Fruit fly (Drosophila melanogaster): ENCODE results near the gene GNBP3.

Gene GNBP3

DNA sequence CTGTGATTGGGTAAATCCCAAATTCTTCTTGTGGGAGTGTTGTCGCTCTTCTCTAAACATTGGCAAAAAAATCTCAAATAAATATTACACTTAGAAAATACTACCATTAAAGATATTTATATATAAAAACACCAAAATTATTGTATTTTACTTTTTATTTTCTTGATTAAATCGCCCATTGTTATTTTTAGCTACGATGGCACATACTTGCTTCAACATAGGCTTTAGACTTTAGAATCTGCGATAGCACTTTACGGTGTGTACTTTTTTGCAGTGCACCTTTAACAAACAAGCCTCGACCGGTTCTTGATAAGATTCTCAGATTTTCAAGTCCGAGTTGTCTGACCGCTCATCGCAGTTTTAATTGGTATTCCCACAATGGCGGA is at the start of gene GNBP3:
Gene GNBP3, plus strand, starts transcription at position 374 of the 386 bp plus-strand sequence.
- TF ChIP-seq CG8478 (optimal IDR thresholded peaks at IDR 0.05) = no peak

dm6 chr3L:8905100-8905499 is 49.7 kb upstream of the GNBP3 start, which contains the start of gene TrpA1:
TSS of gene TrpA1 (minus strand) at chr3L:8905200.
- TF ChIP-seq CTCF (optimal IDR thresholded peaks at IDR 0.05) = no peak
- TF ChIP-seq CG8478 (optimal IDR thresholded peaks at IDR 0.05) = no peak

- TF ChIP-seq CTCF (optimal IDR thresholded peaks at IDR 0.05) (no peak), CG8478 (optimal IDR thresholded peaks at IDR 0.05) (no peak)
Measured at dm6 chr3L:8912332-8912731, 42.5 kb upstream of the GNBP3 start, which contains the start of the genes Tsp66E and mfr. TSS of gene Tsp66E (plus strand) at chr3L:8912499. TSS of gene mfr (minus strand) at chr3L:8912671.

dm6 chr3L:8913537-8914108 is 41.2 kb upstream of the GNBP3 start:
- TF ChIP-seq CTCF (optimal IDR thresholded peaks at IDR 0.05) (no peak), CG8478 (optimal IDR thresholded peaks at IDR 0.05) (no peak)

dm6 chr3L:8919678-8920077 is 35.1 kb upstream of the GNBP3 start:
- TF ChIP-seq CTCF (optimal IDR thresholded peaks at IDR 0.05) (no peak), CG8478 (optimal IDR thresholded peaks at IDR 0.05) (no peak)

DNA sequence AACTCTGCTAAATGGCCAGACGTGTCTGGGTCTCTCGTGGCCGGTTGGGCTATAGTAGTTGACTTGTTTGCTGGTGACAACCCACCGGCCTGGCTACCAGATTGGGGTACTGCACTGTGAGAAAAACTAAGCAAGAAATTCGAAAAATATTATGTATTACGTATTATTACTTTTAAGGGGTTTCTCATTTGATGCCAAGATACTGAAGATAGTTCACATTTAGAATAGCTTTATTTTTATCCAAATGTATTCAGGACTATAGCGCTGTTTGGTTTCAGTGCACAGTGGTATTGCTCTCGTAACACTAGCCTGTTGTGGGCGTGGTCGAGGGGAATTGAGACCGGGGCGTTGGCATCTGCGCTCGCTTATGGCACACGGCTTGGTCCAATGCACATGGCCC is 34.1 kb upstream of the GNBP3 start:
- TF ChIP-seq CTCF (optimal IDR thresholded peaks at IDR 0.05) (no peak), CG8478 (optimal IDR thresholded peaks at IDR 0.05) (no peak)

DNA sequence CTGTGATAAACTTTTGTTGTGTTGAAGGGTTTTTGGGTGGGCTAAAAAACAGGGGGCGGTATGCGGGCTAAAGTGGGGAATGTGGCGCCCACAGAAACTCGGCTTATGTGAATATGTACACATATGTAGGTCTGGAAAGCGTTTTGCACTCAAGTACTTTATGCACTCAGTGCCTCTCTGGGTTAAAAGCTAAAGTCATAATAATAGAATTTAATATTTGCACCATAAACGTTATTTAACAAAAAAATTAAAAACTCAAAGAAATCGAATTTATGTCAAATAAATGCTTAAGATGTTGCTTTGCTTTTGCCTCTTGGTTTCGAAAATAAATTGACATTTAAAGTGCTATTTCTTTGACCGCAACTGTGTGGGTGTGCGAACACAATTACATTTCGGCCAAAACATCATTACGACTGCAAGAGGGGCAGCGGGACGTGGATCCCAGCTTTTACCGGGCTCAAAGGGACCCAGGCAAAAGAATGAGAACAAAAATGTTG is 30.4 kb upstream of the GNBP3 start:
- TF ChIP-seq CTCF (optimal IDR thresholded peaks at IDR 0.05) = no peak
- TF ChIP-seq CG8478 (optimal IDR thresholded peaks at IDR 0.05) = no peak

DNA sequence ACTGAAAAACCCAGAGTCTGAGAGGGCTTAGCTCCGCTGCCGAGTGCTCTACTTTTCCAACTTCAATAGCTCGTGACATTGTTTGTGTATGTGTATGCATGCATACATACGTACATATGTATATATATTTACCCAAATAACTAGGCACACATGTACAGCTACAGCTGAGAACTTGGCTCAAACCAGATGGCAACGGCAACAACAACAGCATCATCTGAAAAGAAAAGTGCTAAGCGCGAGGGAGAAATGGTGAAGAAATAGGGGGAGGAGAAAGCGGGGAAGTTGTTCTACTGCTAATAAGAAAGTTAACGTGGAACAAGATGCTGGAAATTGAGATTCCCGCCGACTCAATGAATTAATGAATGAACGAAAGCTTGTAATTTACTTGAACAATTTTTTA is 29.8 kb upstream of the GNBP3 start:
- TF ChIP-seq CG8478 (optimal IDR thresholded peaks at IDR 0.05) (no peak), CTCF (optimal IDR thresholded peaks at IDR 0.05) (no peak)

DNA sequence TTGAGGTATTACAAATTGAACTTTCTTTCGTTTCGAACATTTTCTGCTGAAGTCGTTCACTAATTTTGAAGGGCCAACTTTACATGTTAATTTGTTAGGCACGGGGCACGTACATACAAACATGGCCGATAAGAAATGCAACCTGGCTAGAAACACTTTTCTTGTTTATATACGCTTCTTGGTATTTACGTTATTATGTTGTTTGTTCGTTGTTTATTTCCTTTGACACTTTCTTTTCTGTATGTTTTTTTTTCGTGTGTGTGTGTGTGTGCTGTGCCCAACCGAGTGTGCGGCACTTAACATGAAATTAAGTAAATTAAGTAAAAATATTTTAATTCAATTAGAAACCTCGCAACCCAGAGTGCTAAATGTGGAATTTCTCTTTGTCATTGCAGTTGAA is 29.1 kb upstream of the GNBP3 start:
- no peak for TF ChIP-seq CG8478 (optimal IDR thresholded peaks at IDR 0.05)
- no peak for TF ChIP-seq CTCF (optimal IDR thresholded peaks at IDR 0.05)

dm6 chr3L:8929527-8929926 is 25.3 kb upstream of the GNBP3 start:
- TF ChIP-seq CTCF (optimal IDR thresholded peaks at IDR 0.05) = no peak
- no peak for TF ChIP-seq CG8478 (optimal IDR thresholded peaks at IDR 0.05)

dm6 chr3L:8931916-8932315 is 22.9 kb upstream of the GNBP3 start:
- no peak for TF ChIP-seq CTCF (optimal IDR thresholded peaks at IDR 0.05)
- no peak for TF ChIP-seq CG8478 (optimal IDR thresholded peaks at IDR 0.05)

dm6 chr3L:8939654-8940053 is 15.2 kb upstream of the GNBP3 start:
- no peak for TF ChIP-seq CTCF (optimal IDR thresholded peaks at IDR 0.05)
- TF ChIP-seq CG8478 (optimal IDR thresholded peaks at IDR 0.05) = no peak

dm6 chr3L:8947848-8948494 is 6.8 kb upstream of the GNBP3 start:
- no peak for TF ChIP-seq CG8478 (optimal IDR thresholded peaks at IDR 0.05)
- no peak for TF ChIP-seq CTCF (optimal IDR thresholded peaks at IDR 0.05)

DNA sequence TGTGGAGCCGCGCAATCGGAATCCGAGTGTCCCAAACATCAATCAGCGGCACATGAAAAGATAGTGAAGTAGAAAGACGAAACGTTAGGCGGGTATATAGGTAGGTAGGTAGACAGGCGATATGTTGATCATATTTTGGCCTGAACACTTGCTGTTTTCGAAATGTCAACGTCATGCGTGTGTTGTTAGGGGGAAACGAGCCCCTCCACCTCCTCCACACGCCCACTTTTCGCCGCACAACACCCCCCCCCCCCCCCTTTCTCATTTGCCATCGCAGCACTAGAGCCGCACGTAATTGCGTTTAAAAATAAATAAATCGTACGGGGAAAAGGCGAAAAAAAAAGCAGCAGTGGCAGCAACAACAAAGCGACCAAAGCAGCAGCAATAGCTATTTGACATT is 5.0 kb upstream of the GNBP3 start:
- TF ChIP-seq CTCF (optimal IDR thresholded peaks at IDR 0.05) (no peak), CG8478 (optimal IDR thresholded peaks at IDR 0.05) (no peak)

DNA sequence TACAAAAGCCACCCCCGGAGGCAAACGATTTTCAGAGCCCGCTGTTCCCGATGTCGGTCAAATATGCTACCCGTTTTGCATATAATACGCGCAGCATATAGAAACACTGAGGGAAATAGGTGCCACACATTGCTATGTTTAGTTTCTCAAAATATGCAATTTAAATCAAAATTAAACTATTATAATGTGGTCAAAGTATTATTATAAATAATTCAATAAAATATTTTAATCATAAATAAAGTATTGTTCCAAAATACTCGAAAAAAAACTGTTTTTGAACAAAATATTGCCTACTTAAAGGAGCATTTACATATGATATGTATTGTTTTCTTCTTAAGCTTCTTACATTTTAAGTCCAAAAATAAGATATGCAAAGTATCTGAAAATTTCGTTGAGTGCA is 3.9 kb upstream of the GNBP3 start:
- TF ChIP-seq CTCF (optimal IDR thresholded peaks at IDR 0.05) (no peak), CG8478 (optimal IDR thresholded peaks at IDR 0.05) (no peak)

dm6 chr3L:8951507-8951906 is 3.3 kb upstream of the GNBP3 start:
- no peak for TF ChIP-seq CTCF (optimal IDR thresholded peaks at IDR 0.05)
- TF ChIP-seq CG8478 (optimal IDR thresholded peaks at IDR 0.05) = no peak
